Worm (Caenorhabditis elegans) whole organism, young adult: ENCODE data around the gene W01B6.4.

Source experiments
- B0019.2 ChIP-seq: fragments of 200-800 bp; sonication (Bioruptor generic); conservative IDR thresholded peaks from 2 replicates; pipeline ENCODE4 v1.3.6; 2022; ENCODE audit warnings: missing genetic modification reagents, missing genetic modification characterization, missing compliant biosample characterization
- B0035.1 ChIP-seq: sonication (generic microtip); optimal IDR thresholded peaks from 2 replicates; lab custom pipeline; 2016; ENCODE audit warnings: missing genetic modification characterization, mild to moderate bottlenecking, missing compliant biosample characterization, missing genotype, missing genetic modification reagents
- B0261.1 ChIP-seq: sonication (generic microtip); optimal IDR thresholded peaks from 2 replicates; lab custom pipeline; 2016; ENCODE audit warnings: mild to moderate bottlenecking, missing genetic modification characterization, moderate library complexity, missing compliant biosample characterization
- F10E7.11 ChIP-seq: sonication (generic microtip); optimal IDR thresholded peaks from 2 replicates; lab custom pipeline; 2017; ENCODE audit warnings: mild to moderate bottlenecking, missing genetic modification characterization, moderate library complexity, missing compliant biosample characterization
- F57C9.4 ChIP-seq: sonication (generic microtip); optimal IDR thresholded peaks from 2 replicates; lab custom pipeline; 2017; ENCODE audit warnings: mild to moderate bottlenecking, missing genetic modification characterization, missing compliant biosample characterization
- akir-1 ChIP-seq: fragments of 200-800 bp; sonication (Bioruptor generic); optimal IDR thresholded peaks from 2 replicates; lab custom pipeline; 2018; ENCODE audit warnings: mild to moderate bottlenecking, missing genetic modification characterization, moderate library complexity, missing compliant biosample characterization
- aptf-2 ChIP-seq: fragments of 200-800 bp; sonication (Bioruptor generic); conservative IDR thresholded peaks from 2 replicates; pipeline ENCODE4 v1.3.6; 2022; ENCODE audit warnings: missing genetic modification reagents, missing genetic modification characterization, missing compliant biosample characterization
- atf-7 ChIP-seq: sonication (generic microtip); optimal IDR thresholded peaks from 2 replicates; lab custom pipeline; 2017; ENCODE audit warnings: mild to moderate bottlenecking, missing genetic modification characterization, missing compliant biosample characterization
- attf-5 ChIP-seq: fragments of 200-800 bp; sonication (Bioruptor generic); optimal IDR thresholded peaks from 2 replicates; lab custom pipeline; 2018; ENCODE audit warnings: mild to moderate bottlenecking, missing genetic modification characterization, missing compliant biosample characterization
- ceh-58 ChIP-seq: fragments of 200-800 bp; sonication (Bioruptor generic); IDR thresholded peaks from 2 replicates; pipeline ENCODE4 v1.3.6; 2022; ENCODE audit warnings: missing genetic modification characterization, missing compliant biosample characterization
- chd-7 ChIP-seq: sonication (generic microtip); optimal IDR thresholded peaks from 2 replicates; lab custom pipeline; 2016; ENCODE audit warnings: mild to moderate bottlenecking, missing genetic modification characterization, moderate library complexity, missing compliant biosample characterization
- dpl-1 ChIP-seq: fragments of 150-350 bp; optimal IDR thresholded peaks from 2 replicates; lab custom pipeline; 2014; ENCODE audit warnings: missing biosample characterization, missing genetic modification reagents, missing genetic modification characterization
- ets-4 ChIP-seq: fragments of 200-800 bp; sonication (Bioruptor generic); optimal IDR thresholded peaks from 2 replicates; lab custom pipeline; 2018; ENCODE audit warnings: mild to moderate bottlenecking, missing genetic modification characterization, missing compliant biosample characterization
- him-1 ChIP-seq: sonication (generic microtip); optimal IDR thresholded peaks from 2 replicates; lab custom pipeline; 2016; ENCODE audit warnings: missing genotype, missing genetic modification reagents, missing genetic modification characterization, missing compliant biosample characterization
- hrde-1 ChIP-seq: sonication (generic microtip); optimal IDR thresholded peaks from 2 replicates; lab custom pipeline; 2016; ENCODE audit warnings: missing genetic modification characterization, mild to moderate bottlenecking, missing compliant biosample characterization, moderate library complexity, missing genotype, missing genetic modification reagents, borderline replicate concordance
- lag-1 ChIP-seq: fragments of 200-800 bp; sonication (Bioruptor generic); IDR thresholded peaks from 2 replicates; pipeline ENCODE4 v1.3.6; 2022; ENCODE audit warnings: missing genetic modification reagents, missing genetic modification characterization, missing compliant biosample characterization
- let-607 ChIP-seq, 2 experiments: fragments of 200-800 bp in 1 of 2; sonication (Bioruptor generic) in 1 of 2; sonication (generic microtip) in 1 of 2; optimal IDR thresholded peaks; 2 replicates each; lab custom pipeline; 2016 to 2018; ENCODE audit warnings: mild to moderate bottlenecking in 2 of 2, missing compliant biosample characterization in 2 of 2, missing genetic modification characterization in 2 of 2, moderate library complexity in 2 of 2, missing genotype in 1 of 2
- madf-8 ChIP-seq: fragments of 200-800 bp; sonication (Bioruptor generic); conservative IDR thresholded peaks from 2 replicates; pipeline ENCODE4 v1.3.6; 2022; ENCODE audit warnings: missing genetic modification reagents, missing genetic modification characterization, missing compliant biosample characterization
- mxl-1 ChIP-seq: sonication (generic microtip); optimal IDR thresholded peaks from 2 replicates; lab custom pipeline; 2016; ENCODE audit warnings: missing genetic modification characterization, missing compliant biosample characterization
- nfya-1 ChIP-seq: sonication (generic microtip); optimal IDR thresholded peaks from 2 replicates; lab custom pipeline; 2017; ENCODE audit warnings: antibody characterized with exemption, missing compliant biosample characterization, missing genetic modification characterization, borderline replicate concordance; ENCODE audit not compliant: insufficient read depth
- nhr-179 ChIP-seq: sonication (generic microtip); optimal IDR thresholded peaks from 2 replicates; lab custom pipeline; 2016; ENCODE audit warnings: mild to moderate bottlenecking, missing genetic modification characterization, missing compliant biosample characterization
- nhr-27 ChIP-seq: fragments of 200-800 bp; sonication (Bioruptor generic); optimal IDR thresholded peaks from 2 replicates; lab custom pipeline; 2018; ENCODE audit warnings: mild to moderate bottlenecking, missing genetic modification characterization, moderate library complexity, missing compliant biosample characterization
- nhr-80 ChIP-seq: sonication (generic microtip); optimal IDR thresholded peaks from 2 replicates; lab custom pipeline; 2016; ENCODE audit warnings: missing genetic modification characterization, missing compliant biosample characterization
- nhr-90 ChIP-seq: sonication (generic microtip); optimal IDR thresholded peaks from 2 replicates; lab custom pipeline; 2016; ENCODE audit warnings: missing genotype, mild to moderate bottlenecking, missing genetic modification characterization, missing compliant biosample characterization
- rcor-1 ChIP-seq: fragments of 200-800 bp; sonication (Bioruptor generic); IDR thresholded peaks from 2 replicates; pipeline ENCODE4 v1.3.6; 2022; ENCODE audit warnings: missing genetic modification reagents, missing genetic modification characterization, missing compliant biosample characterization
- tbx-9 ChIP-seq: sonication (generic microtip); optimal IDR thresholded peaks from 2 replicates; lab custom pipeline; 2016; ENCODE audit warnings: borderline replicate concordance, missing genetic modification characterization, inconsistent platforms, missing compliant biosample characterization
- zim-3 ChIP-seq: sonication (generic microtip); optimal IDR thresholded peaks from 2 replicates; lab custom pipeline; 2017; ENCODE audit warnings: mild to moderate bottlenecking, missing genetic modification characterization, moderate library complexity, missing compliant biosample characterization
- ztf-22 ChIP-seq: fragments of 200-800 bp; sonication (Bioruptor generic); optimal IDR thresholded peaks from 2 replicates; lab custom pipeline; 2018; ENCODE audit warnings: mild to moderate bottlenecking, missing genetic modification characterization, moderate library complexity, missing compliant biosample characterization
- ztf-3 ChIP-seq: fragments of 200-800 bp; sonication (Bioruptor generic); optimal IDR thresholded peaks from 2 replicates; lab custom pipeline; 2018; ENCODE audit warnings: mild to moderate bottlenecking, missing genetic modification characterization, missing compliant biosample characterization
- ztf-6 ChIP-seq: fragments of 200-800 bp; sonication (Bioruptor generic); IDR thresholded peaks from 2 replicates; pipeline ENCODE4 v1.3.6; 2022; ENCODE audit warnings: missing genetic modification reagents, missing genetic modification characterization, missing compliant biosample characterization

The W01B6.4 gene

ce11 chrIV:10048268-10048667 lies 27.0 kb upstream of the W01B6.4 start:
- TF ChIP-seq zim-3, result no peak
- no peak for TF ChIP-seq ceh-58 (GFP tag; lab: Robert Waterston, UW)
- TF ChIP-seq B0035.1, result no peak
- no peak for TF ChIP-seq nhr-80 (tag; lab: Kevin White, UChicago)

ce11 chrIV:10051088-10051487 lies 24.2 kb upstream of the W01B6.4 start, which contains the start of gene T04B2.8:
Gene T04B2.8, minus strand, starts transcription at chrIV:10051188.
- no peak for TF ChIP-seq B0261.1 (tag; lab: Kevin White, UChicago)
- TF ChIP-seq chd-7 (tag; lab: Kevin White, UChicago), result no peak
- no peak for TF ChIP-seq dpl-1 (GFP tag; lab: Kevin White, UChicago)

ce11 chrIV:10053550-10053949 lies 21.7 kb upstream of the W01B6.4 start, which contains the start of gene srv-12:
Gene srv-12, minus strand, starts transcription at chrIV:10053650.
- TF ChIP-seq mxl-1 (no peak), rcor-1 (no peak), ztf-22 (GFP tag; lab: Kevin White, UChicago) (no peak), akir-1 (GFP tag; lab: Kevin White, UChicago) (no peak)
- TF ChIP-seq, all 124 proteins: peak for 0

- no peak for TF ChIP-seq hrde-1 (tag; lab: Kevin White, UChicago)
- TF ChIP-seq him-1 (tag; lab: Kevin White, UChicago), result no peak
- no peak for TF ChIP-seq nfya-1 (tag; lab: Kevin White, UChicago)
- TF ChIP-seq aptf-2, result no peak
- no peak for TF ChIP-seq tbx-9 (tag; lab: Kevin White, UChicago)
- TF ChIP-seq B0019.2 (GFP tag; lab: Robert Waterston, UW), result no peak
- TF ChIP-seq chd-7 (tag; lab: Kevin White, UChicago), result no peak
- TF ChIP-seq F57C9.4 (tag; lab: Kevin White, UChicago), result no peak
- no peak for TF ChIP-seq lag-1 (GFP tag; lab: Robert Waterston, UW)
- TF ChIP-seq nhr-90 (tag; lab: Kevin White, UChicago), result no peak
- TF ChIP-seq B0035.1, result no peak
- no peak for TF ChIP-seq nhr-179 (tag; lab: Kevin White, UChicago)
- TF ChIP-seq ztf-6, result no peak
- no peak for TF ChIP-seq attf-5 (GFP tag; lab: Kevin White, UChicago)
Measured at ce11 chrIV:10056138-10056537, 19.1 kb upstream of the W01B6.4 start, which contains the start of gene T04B2.7. Gene T04B2.7, minus strand, starts transcription at chrIV:10056238.

ce11 chrIV:10059175-10059574 lies 16.1 kb upstream of the W01B6.4 start:
- no peak for TF ChIP-seq madf-8 (GFP tag; lab: Robert Waterston, UW)
- TF ChIP-seq ztf-3 (GFP tag; lab: Kevin White, UChicago), result no peak
- no peak for TF ChIP-seq nfya-1 (tag; lab: Kevin White, UChicago)
- TF ChIP-seq F10E7.11 (tag; lab: Kevin White, UChicago), result no peak
- peak in 1 of 2 experiments; percentile 53 for TF ChIP-seq let-607 (tag; optimal IDR thresholded peaks at IDR 0.05; lab: Kevin White, UChicago)
- peak; percentile 17 for TF ChIP-seq ztf-22 (GFP tag; lab: Kevin White, UChicago)
- TF ChIP-seq atf-7 (tag; lab: Kevin White, UChicago), result peak; percentile 4
- TF ChIP-seq ets-4 (GFP tag; lab: Kevin White, UChicago), result peak; percentile 40
- no peak for TF ChIP-seq nhr-27 (tag; lab: Kevin White, UChicago)
- peak; percentile 73 for TF ChIP-seq nhr-80 (tag; lab: Kevin White, UChicago)
- no peak for TF ChIP-seq nhr-179 (tag; lab: Kevin White, UChicago)
